Worm (Caenorhabditis elegans) whole organism, mixed stage, embryonic: ENCODE results near the gene F49C5.9.
"Not testable (repeated sequence)": the region's sequence is repeated elsewhere in the genome, so short reads cannot be mapped to it uniquely, and the experiment has no call there.

Experiments used
- M03D4.4 ChIP-seq: sonication (generic microtip); optimal IDR thresholded peaks from 2 replicates; lab custom pipeline; 2017; ENCODE audit warnings: mild to moderate bottlenecking, missing genetic modification characterization, missing compliant biosample characterization
- bed-3 ChIP-seq: fragments of 200-800 bp; sonication (Bioruptor generic); optimal IDR thresholded peaks from 3 replicates; lab custom pipeline; 2018; ENCODE audit warnings: mild to moderate bottlenecking, missing genetic modification characterization, moderate library complexity, missing compliant biosample characterization
- blmp-1 ChIP-seq: fragments of 150-350 bp; optimal IDR thresholded peaks from 2 replicates; lab custom pipeline; 2014; ENCODE audit warnings: missing biosample characterization, missing genetic modification characterization
- ceh-39 ChIP-seq: fragments of 150-350 bp; optimal IDR thresholded peaks from 2 replicates; lab custom pipeline; 2014; ENCODE audit warnings: missing biosample characterization, missing genetic modification characterization
- ceh-43 ChIP-seq: fragments of 200-800 bp; sonication (Bioruptor generic); optimal IDR thresholded peaks from 2 replicates; lab custom pipeline; 2018; ENCODE audit warnings: mild to moderate bottlenecking, missing genetic modification characterization, moderate library complexity, missing compliant biosample characterization
- ceh-83 ChIP-seq: fragments of 200-800 bp; sonication (Bioruptor generic); optimal IDR thresholded peaks from 2 replicates; lab custom pipeline; 2018; ENCODE audit warnings: mild to moderate bottlenecking, missing genetic modification characterization, missing compliant biosample characterization
- ces-1 ChIP-seq: fragments of 150-350 bp; optimal IDR thresholded peaks from 2 replicates; lab custom pipeline; 2014; ENCODE audit warnings: missing biosample characterization, missing genetic modification reagents, missing genetic modification characterization
- cnd-1 ChIP-seq: fragments of 200-800 bp; sonication (Bioruptor generic); optimal IDR thresholded peaks from 2 replicates; lab custom pipeline; 2018; ENCODE audit warnings: mild to moderate bottlenecking, missing genetic modification characterization, missing compliant biosample characterization
- drap-1 ChIP-seq: fragments of 200-800 bp; sonication (Bioruptor generic); optimal IDR thresholded peaks from 3 replicates; lab custom pipeline; 2018; ENCODE audit warnings: mild to moderate bottlenecking, missing genetic modification characterization, missing compliant biosample characterization
- elt-1 ChIP-seq: sonication (generic microtip); optimal IDR thresholded peaks from 2 replicates; lab custom pipeline; 2017; ENCODE audit warnings: missing genetic modification characterization, mild to moderate bottlenecking, missing compliant biosample characterization, antibody characterized with exemption, moderate library complexity, borderline replicate concordance; ENCODE audit not compliant: insufficient read depth
- elt-3 ChIP-seq: fragments of 150-350 bp; optimal IDR thresholded peaks from 2 replicates; lab custom pipeline; 2014; ENCODE audit warnings: missing biosample characterization, missing genetic modification characterization
- flh-1 ChIP-seq: fragments of 200-800 bp; sonication (Bioruptor generic); optimal IDR thresholded peaks from 2 replicates; lab custom pipeline; 2018; ENCODE audit warnings: mild to moderate bottlenecking, missing genetic modification characterization, moderate library complexity, missing compliant biosample characterization
- ham-2 ChIP-seq: fragments of 200-800 bp; sonication (Bioruptor generic); optimal IDR thresholded peaks from 2 replicates; lab custom pipeline; 2018; ENCODE audit warnings: mild to moderate bottlenecking, missing genetic modification characterization, missing compliant biosample characterization
- hlh-1 ChIP-seq: fragments of 150-350 bp; optimal IDR thresholded peaks from 2 replicates; lab custom pipeline; 2014; ENCODE audit warnings: missing biosample characterization, missing genetic modification reagents, missing genetic modification characterization
- lin-13 ChIP-seq: fragments of 150-350 bp; optimal IDR thresholded peaks from 2 replicates; lab custom pipeline; 2014; ENCODE audit warnings: missing biosample characterization, missing genetic modification characterization
- lin-32 ChIP-seq: fragments of 200-800 bp; sonication (Bioruptor generic); optimal IDR thresholded peaks from 2 replicates; lab custom pipeline; 2018; ENCODE audit warnings: mild to moderate bottlenecking, missing genetic modification characterization, missing compliant biosample characterization
- mab-5 ChIP-seq: fragments of 150-350 bp; optimal IDR thresholded peaks from 2 replicates; lab custom pipeline; 2014; ENCODE audit warnings: missing biosample characterization, missing genetic modification characterization
- mep-1 ChIP-seq: fragments of 150-350 bp; optimal IDR thresholded peaks from 2 replicates; lab custom pipeline; 2017; ENCODE audit warnings: missing biosample characterization, missing genetic modification reagents, missing genetic modification characterization, inconsistent platforms
- mls-2 ChIP-seq: sonication (generic microtip); optimal IDR thresholded peaks from 2 replicates; lab custom pipeline; 2016; ENCODE audit warnings: mild to moderate bottlenecking, missing genetic modification characterization, moderate library complexity, missing compliant biosample characterization
- nhr-12 ChIP-seq: fragments of 150-350 bp; optimal IDR thresholded peaks from 2 replicates; lab custom pipeline; 2014; ENCODE audit warnings: missing biosample characterization, missing genetic modification characterization
- nhr-2 ChIP-seq: fragments of 150-350 bp; optimal IDR thresholded peaks from 2 replicates; lab custom pipeline; 2014; ENCODE audit warnings: missing biosample characterization, missing genetic modification characterization
- nhr-237 ChIP-seq: fragments of 150-350 bp; optimal IDR thresholded peaks from 2 replicates; lab custom pipeline; 2014; ENCODE audit warnings: missing biosample characterization, missing genetic modification characterization
- nhr-28 ChIP-seq: fragments of 150-350 bp; optimal IDR thresholded peaks from 2 replicates; lab custom pipeline; 2014; ENCODE audit warnings: missing biosample characterization, missing genetic modification characterization
- nhr-76 ChIP-seq: sonication (generic microtip); optimal IDR thresholded peaks from 2 replicates; lab custom pipeline; 2017; ENCODE audit warnings: missing biosample characterization, missing genetic modification characterization
- pha-4 ChIP-seq: fragments of 150-350 bp; optimal IDR thresholded peaks from 2 replicates; lab custom pipeline; 2018; ENCODE audit warnings: missing biosample characterization, missing genetic modification reagents, missing genetic modification characterization
- sem-2 ChIP-seq: fragments of 200-800 bp; sonication (Bioruptor generic); optimal IDR thresholded peaks from 2 replicates; lab custom pipeline; 2018; ENCODE audit warnings: mild to moderate bottlenecking, missing genetic modification characterization, missing compliant biosample characterization
- snpc-4 ChIP-seq: fragments of 150-350 bp; optimal IDR thresholded peaks from 2 replicates; lab custom pipeline; 2014; ENCODE audit warnings: missing biosample characterization, missing genetic modification characterization
- tbx-8 ChIP-seq: fragments of 200-800 bp; sonication (Bioruptor generic); optimal IDR thresholded peaks from 2 replicates; lab custom pipeline; 2018; ENCODE audit warnings: mild to moderate bottlenecking, missing genetic modification characterization, moderate library complexity, missing compliant biosample characterization
- unc-120 ChIP-seq: sonication (generic microtip); optimal IDR thresholded peaks from 2 replicates; lab custom pipeline; 2017; ENCODE audit warnings: missing genetic modification characterization, missing compliant biosample characterization; ENCODE audit not compliant: poor library complexity, severe bottlenecking
- unc-62 ChIP-seq: fragments of 150-350 bp; optimal IDR thresholded peaks from 2 replicates; lab custom pipeline; 2014; ENCODE audit warnings: missing biosample characterization, missing genetic modification reagents, missing genetic modification characterization
- zip-8 ChIP-seq: fragments of 150-350 bp; optimal IDR thresholded peaks from 2 replicates; lab custom pipeline; 2014; ENCODE audit warnings: missing biosample characterization, missing genetic modification characterization
- ztf-11 ChIP-seq: fragments of 150-350 bp; optimal IDR thresholded peaks from 2 replicates; lab custom pipeline; 2014; ENCODE audit warnings: missing biosample characterization, missing genetic modification characterization

F49C5.9 gene

ce11 chrII:12536203-12536602 lies 8.2 kb downstream of the F49C5.9 start, which contains the start of gene F49C5.3:
F49C5.3 (plus strand) TSS chrII:12536503.
- TF ChIP-seq cnd-1; nhr-12 (tag; lab: Kevin White, UChicago); hlh-1 (tag; lab: Kevin White, UChicago): not testable (repeated sequence)

DNA sequence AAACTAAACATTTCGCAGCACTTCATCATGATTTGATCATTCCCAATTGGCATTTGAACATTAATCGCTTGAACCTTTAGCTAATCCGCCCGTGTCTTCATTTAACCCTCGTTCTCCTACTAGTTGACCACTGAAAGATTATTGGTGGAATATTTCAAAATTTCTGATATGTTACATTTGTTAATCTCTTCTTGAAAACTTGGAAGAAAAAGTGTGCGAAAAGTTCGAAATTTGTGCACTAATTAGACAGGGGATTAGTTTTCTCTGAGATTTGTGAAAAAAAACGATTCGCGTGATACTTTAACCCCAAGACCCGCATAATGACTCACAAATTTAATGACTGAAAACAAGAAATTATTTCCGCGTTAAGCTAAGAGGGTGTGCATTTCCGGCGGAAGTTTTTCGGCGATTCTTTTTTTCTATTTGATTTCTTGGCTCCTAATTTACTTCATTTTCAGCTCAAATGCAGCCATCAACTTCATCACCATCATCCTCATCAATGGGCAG lies 9.1 kb downstream of the F49C5.9 start, which contains the start of gene nimk-1:
TSS of gene nimk-1 (plus strand) at position 457 of the 507 bp plus-strand sequence.
- TF ChIP-seq flh-1 (GFP tag; lab: Kevin White, UChicago), result no peak
- no peak for TF ChIP-seq lin-32
- TF ChIP-seq nhr-2 (tag; lab: Kevin White, UChicago), result no peak
- no peak for TF ChIP-seq mep-1
- no peak for TF ChIP-seq mab-5 (tag; lab: Kevin White, UChicago)
- no peak for TF ChIP-seq nhr-76 (tag; lab: Kevin White, UChicago)
- TF ChIP-seq bed-3, result no peak
- no peak for TF ChIP-seq drap-1 (GFP tag; lab: Kevin White, UChicago)
- no peak for TF ChIP-seq pha-4 (tag; lab: Kevin White, UChicago)
- TF ChIP-seq elt-1 (tag; lab: Kevin White, UChicago), result no peak
- TF ChIP-seq nhr-237 (tag; lab: Kevin White, UChicago), result no peak
- no peak for TF ChIP-seq elt-3
- TF ChIP-seq zip-8, result no peak
- TF ChIP-seq ham-2 (GFP tag; lab: Kevin White, UChicago), result no peak
- TF ChIP-seq blmp-1 (tag; lab: Kevin White, UChicago), result no peak

ce11 chrII:12530958-12531357 lies 13.5 kb downstream of the F49C5.9 start, which contains the start of gene srx-120:
srx-120 (plus strand) TSS chrII:12531258.
- no peak for TF ChIP-seq mep-1
- TF ChIP-seq M03D4.4 (tag; lab: Kevin White, UChicago), result no peak
- no peak for TF ChIP-seq hlh-1 (tag; lab: Kevin White, UChicago)
- no peak for TF ChIP-seq ceh-83 (GFP tag; lab: Kevin White, UChicago)
- no peak for TF ChIP-seq zip-8
- no peak for TF ChIP-seq elt-3
- TF ChIP-seq snpc-4 (tag; lab: Kevin White, UChicago), result no peak
- TF ChIP-seq ztf-11 (tag; lab: Kevin White, UChicago), result no peak
- TF ChIP-seq cnd-1, result no peak
- no peak for TF ChIP-seq lin-32
- no peak for TF ChIP-seq nhr-237 (tag; lab: Kevin White, UChicago)
- TF ChIP-seq bed-3, result no peak
- no peak for TF ChIP-seq lin-13 (tag; lab: Kevin White, UChicago)
- TF ChIP-seq unc-120 (tag; lab: Kevin White, UChicago), result no peak
- TF ChIP-seq ceh-39, result no peak
- TF ChIP-seq unc-62 (GFP tag; lab: Kevin White, UChicago), result no peak

DNA sequence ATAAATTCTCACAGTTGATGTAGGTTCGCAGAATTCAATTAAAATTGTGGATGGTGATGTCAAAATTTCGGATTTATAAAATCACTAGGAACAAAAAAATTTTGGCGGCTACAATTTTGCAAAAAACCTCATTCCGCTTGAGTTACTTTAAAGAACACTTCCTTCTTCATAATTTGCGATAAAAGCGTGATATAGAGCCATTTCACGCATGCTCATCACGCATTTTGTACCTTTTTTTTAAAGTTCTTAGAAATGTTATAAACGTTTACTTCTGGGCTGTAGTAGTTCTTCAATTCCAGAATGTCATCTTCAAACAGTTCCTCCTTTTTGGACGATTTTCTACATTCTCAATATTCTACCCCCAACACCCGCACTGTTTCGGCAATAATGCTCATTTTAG lies 16.5 kb downstream of the F49C5.9 start, which contains the start of gene srx-119:
TSS of gene srx-119 (plus strand) at position 301 of the 400 bp plus-strand sequence.
- TF ChIP-seq sem-2 (GFP tag; lab: Kevin White, UChicago), result no peak
- TF ChIP-seq drap-1 (GFP tag; lab: Kevin White, UChicago), result no peak
- no peak for TF ChIP-seq lin-32
- no peak for TF ChIP-seq unc-120 (tag; lab: Kevin White, UChicago)
- TF ChIP-seq flh-1 (GFP tag; lab: Kevin White, UChicago), result no peak
- no peak for TF ChIP-seq blmp-1 (tag; lab: Kevin White, UChicago)
- TF ChIP-seq unc-62 (GFP tag; lab: Kevin White, UChicago), result no peak

DNA sequence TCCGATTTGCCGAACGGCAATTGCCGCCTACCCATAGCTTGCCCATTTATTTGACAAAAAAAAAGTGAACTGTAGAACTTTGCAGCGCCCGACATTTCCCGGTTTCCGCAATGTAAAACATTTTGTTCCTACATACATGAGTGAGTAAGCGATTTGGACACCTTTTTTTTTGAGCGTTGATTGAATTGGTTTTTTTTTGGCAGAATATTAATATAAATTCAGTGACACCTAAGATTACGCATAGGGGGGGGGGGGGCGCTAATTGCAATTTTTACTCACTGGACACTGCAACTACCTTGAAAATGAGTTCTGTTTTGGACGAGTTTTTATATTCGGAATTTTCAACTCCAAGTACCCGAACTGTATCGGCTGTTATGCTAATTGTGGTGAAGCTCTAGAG lies 18.9 kb downstream of the F49C5.9 start, which contains the start of gene srx-118:
TSS of gene srx-118 (plus strand) at position 301 of the 400 bp plus-strand sequence.
- TF ChIP-seq tbx-8 (no peak), ces-1 (no peak), flh-1 (GFP tag; lab: Kevin White, UChicago) (no peak), sem-2 (GFP tag; lab: Kevin White, UChicago) (no peak), elt-3 (no peak), nhr-76 (tag; lab: Kevin White, UChicago) (no peak), lin-13 (tag; lab: Kevin White, UChicago) (no peak), unc-120 (tag; lab: Kevin White, UChicago) (no peak), elt-1 (tag; lab: Kevin White, UChicago) (no peak), mls-2 (tag; lab: Kevin White, UChicago) (no peak), ceh-43 (GFP tag; lab: Kevin White, UChicago) (no peak), snpc-4 (tag; lab: Kevin White, UChicago) (no peak), nhr-28 (no peak), ceh-39 (no peak), lin-32 (no peak), drap-1 (GFP tag; lab: Kevin White, UChicago) (no peak), ham-2 (GFP tag; lab: Kevin White, UChicago) (no peak), zip-8 (no peak), nhr-12 (tag; lab: Kevin White, UChicago) (no peak)
